Worm (Caenorhabditis elegans) whole organism, late embryonic: ENCODE data around the gene egl-19.
A peak's percentile ranks its signal among the peaks of the same experiment; 100 is the strongest.

ENCODE experiments used
- C08G9.2 ChIP-seq: sonication (generic microtip); optimal IDR thresholded peaks from 2 replicates; lab custom pipeline; 2016; ENCODE audit warnings: mild to moderate bottlenecking, missing genetic modification characterization, moderate library complexity, missing compliant biosample characterization
- F13H6.1 ChIP-seq: sonication (generic microtip); optimal IDR thresholded peaks from 2 replicates; lab custom pipeline; 2016; ENCODE audit warnings: missing genetic modification characterization, missing compliant biosample characterization
- K09A11.1 ChIP-seq: sonication (generic microtip); optimal IDR thresholded peaks from 2 replicates; lab custom pipeline; 2017; ENCODE audit warnings: antibody characterized with exemption, mild to moderate bottlenecking, missing genetic modification characterization, missing compliant biosample characterization; ENCODE audit not compliant: insufficient read depth
- ceh-18 ChIP-seq: sonication (generic microtip); optimal IDR thresholded peaks from 2 replicates; lab custom pipeline; 2016; ENCODE audit warnings: missing genetic modification characterization, missing compliant biosample characterization
- ceh-19 ChIP-seq: fragments of 200-800 bp; sonication (Bioruptor generic); optimal IDR thresholded peaks from 2 replicates; lab custom pipeline; 2018; ENCODE audit warnings: mild to moderate bottlenecking, missing genetic modification characterization, missing compliant biosample characterization
- ceh-22 ChIP-seq: sonication (generic microtip); optimal IDR thresholded peaks from 2 replicates; lab custom pipeline; 2017; ENCODE audit warnings: missing biosample characterization, missing genetic modification characterization
- ceh-24 ChIP-seq: sonication (generic microtip); optimal IDR thresholded peaks from 2 replicates; lab custom pipeline; 2016; ENCODE audit warnings: mild to moderate bottlenecking, missing genetic modification characterization, missing compliant biosample characterization
- ceh-30 ChIP-seq: fragments of 150-350 bp; optimal IDR thresholded peaks from 2 replicates; lab custom pipeline; 2014; ENCODE audit warnings: missing biosample characterization, missing genetic modification characterization
- ceh-34 ChIP-seq: sonication (generic microtip); optimal IDR thresholded peaks from 2 replicates; lab custom pipeline; 2016; ENCODE audit warnings: mild to moderate bottlenecking, missing genetic modification characterization, missing compliant biosample characterization
- ceh-45 ChIP-seq: fragments of 200-800 bp; sonication (Bioruptor generic); IDR thresholded peaks from 2 replicates; pipeline ENCODE4 v1.3.6; 2022; ENCODE audit warnings: missing genetic modification reagents, missing genetic modification characterization, missing compliant biosample characterization
- ceh-48 ChIP-seq: sonication (generic microtip); optimal IDR thresholded peaks from 2 replicates; lab custom pipeline; 2016; ENCODE audit warnings: missing genetic modification characterization, inconsistent platforms, missing compliant biosample characterization
- che-1 ChIP-seq: sonication (generic microtip); optimal IDR thresholded peaks from 2 replicates; lab custom pipeline; 2016; ENCODE audit warnings: mild to moderate bottlenecking, missing genetic modification characterization, missing compliant biosample characterization
- dmd-4 ChIP-seq: sonication (generic microtip); optimal IDR thresholded peaks from 2 replicates; lab custom pipeline; 2016; ENCODE audit warnings: borderline replicate concordance, missing genetic modification characterization, missing compliant biosample characterization
- elt-2 ChIP-seq: sonication (generic microtip); optimal IDR thresholded peaks from 2 replicates; lab custom pipeline; 2016; ENCODE audit warnings: missing genetic modification reagents, missing genetic modification characterization, missing compliant biosample characterization
- ets-4 ChIP-seq: sonication (generic microtip); optimal IDR thresholded peaks from 2 replicates; lab custom pipeline; 2016; ENCODE audit warnings: missing genetic modification characterization, missing compliant biosample characterization
- eyg-1 ChIP-seq: sonication (generic microtip); optimal IDR thresholded peaks from 2 replicates; lab custom pipeline; 2016; ENCODE audit warnings: missing genotype, missing genetic modification characterization, missing compliant biosample characterization
- gmeb-2 ChIP-seq: sonication (generic microtip); optimal IDR thresholded peaks from 2 replicates; lab custom pipeline; 2016; ENCODE audit warnings: missing genetic modification characterization, inconsistent platforms, missing compliant biosample characterization
- hlh-8 ChIP-seq: sonication (generic microtip); optimal IDR thresholded peaks from 2 replicates; lab custom pipeline; 2016; ENCODE audit warnings: missing genotype, missing genetic modification characterization, missing compliant biosample characterization
- lin-11 ChIP-seq: fragments of 200-800 bp; sonication (Bioruptor generic); optimal IDR thresholded peaks from 2 replicates; lab custom pipeline; 2018; ENCODE audit warnings: mild to moderate bottlenecking, missing genetic modification characterization, missing compliant biosample characterization
- madf-2 ChIP-seq: sonication (generic microtip); optimal IDR thresholded peaks from 2 replicates; lab custom pipeline; 2017; ENCODE audit warnings: missing genetic modification characterization, missing compliant biosample characterization
- nfya-1 ChIP-seq: sonication (generic microtip); optimal IDR thresholded peaks from 2 replicates; lab custom pipeline; 2017; ENCODE audit warnings: missing genetic modification characterization, mild to moderate bottlenecking, missing compliant biosample characterization, antibody characterized with exemption, moderate library complexity
- nhr-11 ChIP-seq: fragments of 150-350 bp; optimal IDR thresholded peaks from 2 replicates; lab custom pipeline; 2014; ENCODE audit warnings: missing biosample characterization, missing genetic modification characterization
- nhr-232 ChIP-seq: sonication (generic microtip); optimal IDR thresholded peaks from 2 replicates; lab custom pipeline; 2016; ENCODE audit warnings: missing genetic modification characterization, missing compliant biosample characterization
- npax-4 ChIP-seq: sonication (generic microtip); optimal IDR thresholded peaks from 2 replicates; lab custom pipeline; 2016; ENCODE audit warnings: missing genetic modification characterization, missing compliant biosample characterization
- odd-2 ChIP-seq: sonication (generic microtip); optimal IDR thresholded peaks from 2 replicates; lab custom pipeline; 2017; ENCODE audit warnings: antibody characterized with exemption, mild to moderate bottlenecking, missing genetic modification characterization, missing compliant biosample characterization
- pat-9 ChIP-seq: fragments of 200-800 bp; sonication (Bioruptor generic); optimal IDR thresholded peaks from 2 replicates; lab custom pipeline; 2018; ENCODE audit warnings: mild to moderate bottlenecking, missing genetic modification characterization, moderate library complexity, missing compliant biosample characterization
- pax-1 ChIP-seq: fragments of 150-350 bp; optimal IDR thresholded peaks from 2 replicates; lab custom pipeline; 2014; ENCODE audit warnings: missing biosample characterization, missing genetic modification characterization
- pha-2 ChIP-seq: sonication (generic microtip); optimal IDR thresholded peaks from 2 replicates; lab custom pipeline; 2017; ENCODE audit warnings: mild to moderate bottlenecking, missing genetic modification characterization, missing compliant biosample characterization
- pqm-1 ChIP-seq: sonication (generic microtip); optimal IDR thresholded peaks from 2 replicates; lab custom pipeline; 2016; ENCODE audit warnings: missing genetic modification characterization, missing compliant biosample characterization
- pros-1 ChIP-seq: fragments of 150-350 bp; optimal IDR thresholded peaks from 2 replicates; lab custom pipeline; 2014; ENCODE audit warnings: missing biosample characterization, missing genetic modification reagents, missing genetic modification characterization
- sox-2 ChIP-seq: fragments of 200-800 bp; sonication (Bioruptor generic); IDR thresholded peaks from 2 replicates; pipeline ENCODE4 v1.3.6; 2022; ENCODE audit warnings: missing genetic modification reagents, missing genetic modification characterization, missing compliant biosample characterization
- tbx-2 ChIP-seq: sonication (generic microtip); optimal IDR thresholded peaks from 2 replicates; lab custom pipeline; 2016; ENCODE audit warnings: missing genetic modification characterization, missing compliant biosample characterization
- ttx-3 ChIP-seq: sonication (generic microtip); optimal IDR thresholded peaks from 2 replicates; lab custom pipeline; 2016; ENCODE audit warnings: missing genetic modification reagents, missing genetic modification characterization, missing compliant biosample characterization
- unc-42 ChIP-seq: sonication (generic microtip); optimal IDR thresholded peaks from 2 replicates; lab custom pipeline; 2016; ENCODE audit warnings: missing genotype, missing genetic modification characterization, missing compliant biosample characterization
- unc-55 ChIP-seq: sonication (generic microtip); optimal IDR thresholded peaks from 2 replicates; lab custom pipeline; 2017; ENCODE audit warnings: missing biosample characterization, missing genetic modification reagents, missing genetic modification characterization
- unc-86 ChIP-seq: sonication (generic microtip); optimal IDR thresholded peaks from 2 replicates; lab custom pipeline; 2016; ENCODE audit warnings: missing genetic modification characterization, missing compliant biosample characterization
- ztf-16 ChIP-seq: sonication (generic microtip); optimal IDR thresholded peaks from 2 replicates; lab custom pipeline; 2017; ENCODE audit warnings: missing genetic modification characterization, missing compliant biosample characterization

Gene egl-19

ce11 chrIV:7391534-7392343, 13.6 kb upstream of the egl-19 start:
- TF ChIP-seq pros-1 (tag; lab: Kevin White, UChicago) = no peak
- TF ChIP-seq ceh-18 = peak; percentile 2
- no peak for TF ChIP-seq madf-2 (tag; lab: Kevin White, UChicago)
- peak; percentile 50 for TF ChIP-seq unc-42 (tag; lab: Kevin White, UChicago)

ce11 chrIV:7393700-7394099, 11.7 kb upstream of the egl-19 start, which contains the start of gene pitr-1:
Gene pitr-1 (plus strand): TSS chrIV:7394085.
- TF ChIP-seq pros-1 (tag; lab: Kevin White, UChicago) (no peak), elt-2 (tag; lab: Kevin White, UChicago) (peak; percentile 60)
- TF ChIP-seq, all 69 proteins: peak for 1

- TF ChIP-seq dmd-4 (tag; lab: Kevin White, UChicago) (no peak), pros-1 (tag; lab: Kevin White, UChicago) (no peak), ceh-30 (tag; lab: Kevin White, UChicago) (no peak), che-1 (no peak), pha-2 (tag; lab: Kevin White, UChicago) (no peak), nhr-11 (tag; lab: Kevin White, UChicago) (no peak), hlh-8 (no peak), unc-86 (no peak), madf-2 (tag; lab: Kevin White, UChicago) (no peak), ztf-16 (no peak), npax-4 (tag; lab: Kevin White, UChicago) (no peak), ceh-24 (tag; lab: Kevin White, UChicago) (no peak), ceh-34 (tag; lab: Kevin White, UChicago) (no peak), K09A11.1 (no peak), unc-55 (no peak), ttx-3 (tag; lab: Kevin White, UChicago) (no peak), nhr-232 (tag; lab: Kevin White, UChicago) (no peak), ceh-22 (no peak), pat-9 (tag; lab: Kevin White, UChicago) (no peak), lin-11 (tag; lab: Kevin White, UChicago) (no peak)
Observed at ce11 chrIV:7397507-7397906, 7.9 kb upstream of the egl-19 start.

- TF ChIP-seq ttx-3 (tag; lab: Kevin White, UChicago) (no peak), unc-42 (tag; lab: Kevin White, UChicago) (peak; percentile 82), tbx-2 (tag; lab: Kevin White, UChicago) (peak; percentile 24), ceh-45 (GFP tag; lab: Robert Waterston, UW) (no peak), ceh-24 (tag; lab: Kevin White, UChicago) (no peak), lin-11 (tag; lab: Kevin White, UChicago) (no peak), ceh-19 (no peak), eyg-1 (tag; lab: Kevin White, UChicago) (no peak), nhr-11 (tag; lab: Kevin White, UChicago) (no peak), ceh-22 (no peak), pros-1 (tag; lab: Kevin White, UChicago) (no peak), ceh-48 (tag; lab: Kevin White, UChicago) (no peak), gmeb-2 (no peak), pqm-1 (no peak), odd-2 (tag; lab: Kevin White, UChicago) (no peak), ceh-18 (peak; percentile 39), F13H6.1 (tag; lab: Kevin White, UChicago) (no peak), sox-2 (GFP tag; lab: Robert Waterston, UW) (no peak), che-1 (no peak), C08G9.2 (tag; lab: Kevin White, UChicago) (no peak), npax-4 (tag; lab: Kevin White, UChicago) (no peak), pax-1 (tag; lab: Kevin White, UChicago) (no peak), ets-4 (tag; lab: Kevin White, UChicago) (no peak), hlh-8 (no peak), nfya-1 (tag; lab: Kevin White, UChicago) (peak; percentile 21), ceh-34 (tag; lab: Kevin White, UChicago) (no peak)
Observed at ce11 chrIV:7400502-7401118, 4.8 kb upstream of the egl-19 start.
